Fruit fly (Drosophila melanogaster) S2 (cell line): ENCODE data around the gene Pop1.

Source experiments
- CG8478 ChIP-seq: fragments of >200 bp; optimal IDR thresholded peaks from 2 replicates; lab custom pipeline; 2018
- CTCF ChIP-seq, 2 experiments: fragments of >200 bp; optimal IDR thresholded peaks; 2 replicates each; lab custom pipeline; 2018

Gene Pop1

DNA sequence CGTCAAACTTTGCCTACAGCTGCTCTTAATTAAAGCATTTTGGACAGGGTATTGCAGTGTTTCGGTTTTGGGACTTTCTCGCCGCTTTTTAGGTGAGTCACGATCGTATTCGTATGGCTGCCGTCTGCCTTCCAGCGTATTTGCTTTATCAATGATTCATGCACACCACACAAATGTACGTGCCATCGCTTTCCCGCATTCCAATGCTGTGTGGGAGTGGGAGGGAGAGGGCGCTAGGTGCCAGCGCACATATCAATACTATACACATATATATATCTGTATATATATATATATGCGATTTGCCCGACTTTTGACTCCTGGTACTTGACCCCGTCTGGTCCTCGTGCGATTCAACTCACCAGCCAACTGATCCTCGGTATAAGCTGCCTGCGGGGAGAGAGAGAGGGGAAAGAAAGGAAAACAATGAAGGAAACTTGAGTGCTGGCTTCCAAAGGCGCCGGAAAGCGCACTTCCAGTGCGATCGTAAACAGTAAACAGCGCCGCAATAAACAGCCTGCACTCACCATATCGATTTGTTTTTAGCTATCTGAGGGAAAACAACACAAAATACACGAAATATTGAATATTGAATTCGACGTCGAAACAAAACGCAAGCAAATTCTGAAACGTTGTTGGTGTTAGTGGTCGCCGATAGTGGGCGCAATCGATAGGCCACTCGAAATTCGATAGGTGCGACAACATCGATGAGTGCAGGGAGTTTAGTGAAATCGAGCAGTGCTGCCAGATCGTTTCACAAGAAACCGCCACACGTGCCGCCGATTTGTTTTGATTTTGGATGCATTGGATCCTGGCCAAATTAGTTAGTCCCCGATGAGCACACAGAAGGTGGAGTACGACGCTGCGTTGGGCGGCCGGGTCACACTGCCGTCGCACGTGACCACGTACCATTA, at the start of gene Pop1, which contains the start of gene Mlc-c:
Pop1 (plus strand) TSS at position 756 of the 911 bp plus-strand sequence.
Mlc-c (minus strand) TSS at position 647 of the 911 bp plus-strand sequence.
- TF ChIP-seq CTCF (optimal IDR thresholded peaks at IDR 0.05; lab: Kevin White, UChicago) (peak; percentile 44 to 62), CG8478 (lab: Kevin White, UChicago) (no peak)

DNA sequence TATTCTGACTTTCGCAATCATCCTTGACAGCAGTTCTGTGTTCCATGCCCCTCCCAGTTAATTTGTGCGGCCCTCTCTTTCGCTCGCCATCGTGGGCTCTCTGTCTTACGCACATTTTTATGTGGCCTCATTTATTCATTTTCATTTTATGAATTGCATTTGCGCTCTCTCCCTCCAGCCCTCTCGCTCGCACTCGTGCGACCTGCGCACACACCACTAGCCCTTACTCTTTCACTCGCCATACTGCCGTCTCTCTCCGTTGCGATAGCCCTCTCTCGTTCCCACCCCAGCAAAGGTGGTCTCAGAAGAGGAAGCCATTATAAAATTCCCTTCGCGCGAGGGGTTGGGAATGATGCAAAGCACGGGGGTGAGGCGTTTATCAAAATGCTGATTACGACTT, 43.0 kb upstream of the Pop1 start:
- TF ChIP-seq CG8478 (lab: Kevin White, UChicago) (no peak), CTCF (optimal IDR thresholded peaks at IDR 0.05; lab: Kevin White, UChicago) (peak; percentile 51 to 54)

DNA sequence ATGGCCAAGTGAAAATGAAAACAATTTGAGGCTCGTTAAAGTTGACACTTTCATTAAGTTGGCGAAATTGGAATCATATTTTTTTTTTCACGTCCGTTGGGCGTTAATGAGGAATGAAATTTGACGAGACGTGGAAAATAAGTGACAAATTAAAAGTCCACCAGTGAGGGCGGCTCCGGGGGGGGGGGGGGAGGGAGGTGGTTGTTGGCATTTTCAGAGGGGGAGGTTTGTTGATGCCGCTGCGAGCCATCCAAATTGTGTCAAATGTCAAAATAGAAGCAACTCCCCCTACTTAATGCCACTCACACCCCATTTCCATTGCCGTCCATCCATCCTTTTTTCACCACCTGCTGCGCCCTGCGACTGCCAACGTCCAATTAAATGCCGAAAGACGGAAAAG, 35.4 kb upstream of the Pop1 start:
- no peak for TF ChIP-seq CTCF (optimal IDR thresholded peaks at IDR 0.05; lab: Kevin White, UChicago)
- TF ChIP-seq CG8478 (lab: Kevin White, UChicago) = no peak

DNA sequence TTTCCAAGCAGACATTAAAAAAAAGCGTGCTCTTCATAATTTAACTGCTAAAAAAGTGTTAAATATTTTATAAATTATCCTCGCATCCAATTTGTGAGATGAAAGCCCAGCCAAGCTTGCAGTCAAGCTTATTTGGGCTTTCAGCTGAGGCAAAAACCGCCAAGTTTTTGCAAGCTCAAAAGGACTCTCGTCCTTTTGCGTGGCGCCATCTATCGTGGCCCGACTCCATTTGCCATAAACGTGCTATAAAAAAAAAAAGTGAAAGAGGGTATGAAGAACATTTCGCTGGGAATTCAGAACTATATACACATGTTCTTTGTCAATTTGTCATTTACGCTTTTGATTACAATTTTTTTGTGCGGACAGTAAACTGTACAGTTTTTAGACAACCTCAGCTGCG, 34.0 kb upstream of the Pop1 start:
- TF ChIP-seq CTCF (optimal IDR thresholded peaks at IDR 0.05; lab: Kevin White, UChicago) = peak; percentile 54 to 74
- no peak for TF ChIP-seq CG8478 (lab: Kevin White, UChicago)

DNA sequence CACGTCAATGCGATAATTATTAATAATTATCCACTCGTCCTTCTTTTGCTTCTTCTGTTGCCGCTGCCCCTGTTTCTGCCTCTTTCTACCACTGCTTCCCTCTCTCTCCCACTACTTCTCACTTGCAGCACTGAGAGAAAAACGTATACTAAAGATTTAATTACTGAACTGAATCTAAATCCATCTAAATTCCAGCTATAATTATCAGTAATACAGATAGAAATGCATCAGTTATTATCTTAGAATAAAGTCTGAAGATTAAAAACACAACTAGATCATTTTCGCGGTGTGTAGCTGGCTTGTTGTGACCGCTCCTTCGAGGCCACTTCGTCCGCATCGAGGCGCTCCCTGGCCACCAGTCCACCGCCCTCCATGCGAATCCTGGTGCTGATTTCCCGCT, 32.5 kb upstream of the Pop1 start:
- TF ChIP-seq CTCF (optimal IDR thresholded peaks at IDR 0.05; lab: Kevin White, UChicago) (no peak), CG8478 (lab: Kevin White, UChicago) (no peak)

DNA sequence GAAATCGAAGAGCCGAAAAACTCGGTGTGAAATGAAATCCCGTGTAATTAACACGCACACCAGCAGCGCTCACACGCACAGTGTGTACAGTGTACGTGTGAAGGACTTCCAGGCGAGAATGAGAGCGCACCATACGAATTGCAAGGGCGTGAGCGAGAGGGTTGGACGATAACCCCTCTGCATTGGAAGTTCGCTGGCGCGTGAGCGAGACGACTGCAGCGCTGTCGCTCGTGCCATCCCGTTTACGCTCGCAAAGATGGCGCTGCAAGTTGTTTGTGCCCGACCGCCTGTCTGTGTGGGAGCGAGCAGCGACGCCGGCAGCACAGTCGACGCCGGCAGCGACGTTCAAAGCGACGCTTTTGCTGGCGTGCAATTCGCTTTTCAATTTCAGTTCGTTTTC, 28.6 kb upstream of the Pop1 start, which contains the start of gene Vsx1:
Vsx1 (plus strand) TSS at position 388 of the 400 bp plus-strand sequence.
- TF ChIP-seq CG8478 (lab: Kevin White, UChicago) (no peak), CTCF (optimal IDR thresholded peaks at IDR 0.05; lab: Kevin White, UChicago) (peak; percentile 53 to 77)

DNA sequence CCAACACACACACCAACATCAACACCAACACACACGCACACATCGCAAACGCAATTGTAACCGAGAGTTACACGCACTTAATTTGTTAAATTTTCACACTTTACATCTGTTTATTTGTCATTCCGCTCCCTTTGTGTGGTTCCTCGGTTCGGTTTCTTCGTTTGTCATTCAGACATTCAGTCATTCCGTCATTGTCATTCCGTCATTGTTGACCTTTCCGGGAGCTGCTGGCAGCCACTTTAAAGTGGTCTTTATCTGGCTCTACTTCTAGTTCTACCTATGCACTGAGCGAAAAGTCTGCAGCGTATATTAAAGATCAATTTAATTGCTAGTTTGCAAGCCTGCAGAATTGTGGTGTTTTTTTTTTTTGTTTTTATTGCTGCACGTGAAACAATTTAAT, 25.9 kb upstream of the Pop1 start:
- no peak for TF ChIP-seq CTCF (optimal IDR thresholded peaks at IDR 0.05; lab: Kevin White, UChicago)
- no peak for TF ChIP-seq CG8478 (lab: Kevin White, UChicago)

DNA sequence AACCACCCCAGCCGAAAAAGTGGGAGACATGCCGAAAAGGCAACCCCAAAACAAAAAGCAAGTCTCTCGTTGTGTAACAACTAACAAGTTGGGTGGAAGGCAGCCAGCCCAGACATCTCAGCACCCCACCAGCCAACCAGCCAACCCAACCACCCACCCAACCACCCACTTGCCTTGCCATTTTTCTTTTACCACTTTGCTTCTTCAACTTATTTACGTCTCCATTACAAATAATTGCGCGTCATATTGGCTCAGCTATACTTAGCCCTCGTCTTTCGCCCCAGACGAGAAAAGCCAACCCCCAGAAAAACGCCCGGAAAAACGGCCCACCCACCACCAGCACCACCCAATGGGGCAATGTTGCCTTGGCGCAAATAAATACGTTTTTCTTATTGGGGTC, 20.1 kb upstream of the Pop1 start:
- TF ChIP-seq CG8478 (lab: Kevin White, UChicago) = no peak
- no peak for TF ChIP-seq CTCF (optimal IDR thresholded peaks at IDR 0.05; lab: Kevin White, UChicago)

DNA sequence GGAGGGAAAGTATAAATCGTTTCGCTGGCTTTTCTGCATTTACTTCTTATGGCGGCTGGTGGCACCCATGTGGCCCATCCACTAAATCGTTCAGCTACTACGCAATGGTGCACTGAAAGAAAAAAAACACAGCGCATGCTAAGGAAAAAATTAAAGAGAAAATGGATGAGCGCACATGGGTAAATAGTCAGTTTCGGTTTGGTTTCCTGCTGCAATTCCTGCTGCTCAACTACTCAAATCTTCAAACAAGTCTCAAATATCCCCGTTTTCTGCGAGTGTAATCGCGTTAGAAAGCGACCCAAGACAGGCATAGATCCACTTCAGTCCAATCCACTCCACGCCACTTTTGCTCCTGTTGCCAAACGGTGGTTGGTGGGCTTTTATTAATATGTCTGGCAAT, 19.4 kb upstream of the Pop1 start:
- TF ChIP-seq CG8478 (lab: Kevin White, UChicago) = no peak
- TF ChIP-seq CTCF (optimal IDR thresholded peaks at IDR 0.05; lab: Kevin White, UChicago) = no peak

DNA sequence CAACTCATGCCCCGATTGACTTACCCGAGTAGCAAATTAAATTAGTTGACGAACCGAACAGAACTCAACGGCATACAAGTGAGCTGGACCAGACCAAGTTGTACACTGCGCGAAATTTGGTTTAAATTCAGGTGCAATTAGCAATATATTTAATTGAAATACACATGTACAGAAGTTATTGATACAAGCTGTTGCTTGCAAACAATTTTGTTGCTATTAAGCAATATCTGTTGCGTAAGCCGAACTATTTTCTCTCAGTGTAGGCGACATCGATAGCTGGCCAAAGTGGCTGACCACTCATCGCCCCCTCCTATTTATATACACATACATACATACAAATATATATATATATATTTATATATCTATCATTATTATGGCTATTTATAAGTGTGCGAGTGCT, 18.3 kb upstream of the Pop1 start:
- TF ChIP-seq CG8478 (lab: Kevin White, UChicago) = no peak
- no peak for TF ChIP-seq CTCF (optimal IDR thresholded peaks at IDR 0.05; lab: Kevin White, UChicago)

DNA sequence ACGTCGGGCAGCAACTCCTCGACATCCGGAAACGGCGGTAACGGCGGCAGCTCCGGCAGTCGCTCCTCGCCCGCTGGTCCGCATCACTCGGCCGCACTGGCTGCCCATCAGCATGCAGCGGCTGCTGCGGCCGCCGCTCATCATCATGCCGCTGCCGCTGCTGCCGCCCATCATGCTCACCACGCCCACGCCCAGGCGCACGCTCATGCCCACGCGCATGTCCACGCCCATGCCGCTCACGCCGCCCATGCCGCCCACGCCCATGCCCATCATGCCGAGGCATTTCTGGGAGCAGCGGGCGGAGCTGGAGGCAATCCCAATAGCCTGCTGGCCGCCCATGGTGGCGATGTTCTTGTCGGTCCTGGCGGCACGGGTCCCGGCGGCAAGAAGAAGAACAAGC, 16.1 kb upstream of the Pop1 start:
- TF ChIP-seq CTCF (optimal IDR thresholded peaks at IDR 0.05; lab: Kevin White, UChicago) (no peak), CG8478 (lab: Kevin White, UChicago) (no peak)

DNA sequence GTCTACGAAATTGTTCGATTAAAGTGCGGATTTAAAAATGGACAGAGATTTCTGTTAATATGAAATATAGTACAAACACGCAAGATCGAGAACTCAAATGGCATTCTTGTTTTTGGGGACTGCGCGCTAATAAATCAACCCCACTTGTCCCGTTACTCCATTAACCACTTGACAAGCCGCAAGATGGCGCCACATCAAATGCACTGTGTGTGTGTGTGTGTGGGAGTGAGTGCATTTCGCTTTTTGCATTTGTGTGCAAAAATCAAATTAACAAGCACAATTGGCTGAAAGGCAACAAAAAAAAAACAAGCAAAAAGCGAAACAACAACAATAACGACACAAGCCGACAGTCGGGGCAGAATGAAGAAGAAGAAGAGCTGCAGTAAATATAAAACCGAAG, 14.8 kb upstream of the Pop1 start:
- TF ChIP-seq CTCF (optimal IDR thresholded peaks at IDR 0.05; lab: Kevin White, UChicago) (peak; percentile 71 to 77), CG8478 (lab: Kevin White, UChicago) (no peak)

DNA sequence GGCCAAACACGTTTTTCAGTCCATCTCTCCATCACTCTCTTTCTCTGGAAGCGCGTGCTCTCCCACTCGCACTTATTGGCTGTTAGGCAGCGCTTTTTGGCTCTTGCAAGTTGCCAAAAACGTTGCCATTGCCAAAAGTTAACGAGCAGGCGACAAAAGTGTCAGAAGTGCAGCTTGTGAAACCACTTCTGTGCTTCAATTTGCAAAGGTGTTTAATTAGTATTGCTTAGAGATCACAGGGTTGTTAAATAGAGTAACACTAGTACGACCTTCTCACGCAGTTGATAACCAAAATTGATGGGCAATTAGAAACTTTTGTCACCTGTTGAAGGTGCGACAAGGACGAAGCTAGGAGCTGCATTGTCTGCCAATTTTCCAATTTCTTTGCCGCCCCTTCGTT, 14.0 kb upstream of the Pop1 start:
- TF ChIP-seq CG8478 (lab: Kevin White, UChicago) (no peak), CTCF (optimal IDR thresholded peaks at IDR 0.05; lab: Kevin White, UChicago) (no peak)

DNA sequence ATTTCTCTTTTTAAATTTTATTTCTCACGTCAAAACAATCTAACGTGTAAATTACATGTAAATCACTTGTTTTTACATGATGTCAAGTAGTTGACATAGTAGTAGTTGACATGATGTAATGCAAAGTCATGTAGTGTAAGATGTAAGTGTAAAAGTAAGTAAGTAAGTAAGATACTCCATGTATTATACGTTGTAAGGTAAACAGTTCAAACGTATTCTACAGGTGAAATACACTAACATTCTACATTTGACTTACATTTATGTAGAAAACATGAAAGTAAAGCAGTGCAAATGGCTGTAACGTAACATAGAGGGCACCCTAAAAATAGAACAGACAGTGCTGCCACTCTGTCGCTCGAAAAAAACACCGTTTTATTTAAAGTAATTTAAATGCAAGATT, 9.5 kb upstream of the Pop1 start:
- peak; percentile 90 to 95 for TF ChIP-seq CTCF (optimal IDR thresholded peaks at IDR 0.05; lab: Kevin White, UChicago)
- no peak for TF ChIP-seq CG8478 (lab: Kevin White, UChicago)

DNA sequence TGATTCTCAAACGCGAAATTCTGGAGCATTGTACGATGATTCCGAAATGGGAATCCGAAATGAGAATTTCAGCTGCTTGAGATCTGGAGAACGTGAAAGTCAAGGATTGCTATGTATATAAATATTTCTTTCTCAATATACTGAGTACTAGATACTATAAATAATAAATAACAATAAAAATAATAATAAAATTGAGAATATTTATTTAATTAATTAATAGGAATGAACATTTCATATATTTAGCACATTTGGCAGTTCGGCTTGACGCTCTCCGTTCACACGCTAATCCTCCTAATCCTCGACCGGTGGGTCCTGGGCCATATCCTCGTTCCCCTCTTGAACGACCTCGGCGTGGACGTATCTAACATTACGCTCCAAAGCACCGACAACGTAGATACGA, 8.1 kb upstream of the Pop1 start, which contains the start of gene CG34435:
CG34435 (minus strand) TSS at position 101 of the 400 bp plus-strand sequence.
- TF ChIP-seq CTCF (optimal IDR thresholded peaks at IDR 0.05; lab: Kevin White, UChicago) (no peak), CG8478 (lab: Kevin White, UChicago) (no peak)
